Worm (Caenorhabditis elegans): ENCODE results near the gene F47G9.6.

The F47G9.6 gene

ce11 chrV:11334193-11334592, 5.0 kb downstream of the F47G9.6 start, which contains the start of gene T02E9.6:
Gene T02E9.6, minus strand, starts transcription at chrV:11334293.
- TF ChIP-seq sptf-2 (GFP tag; optimal IDR thresholded peaks at IDR 0.05) (no peak), mxl-1 (tag; optimal IDR thresholded peaks at IDR 0.05) (no peak), ceh-40 (GFP tag; IDR thresholded peaks at IDR 0.05) (no peak), snpc-1.1 (tag; optimal IDR thresholded peaks at IDR 0.05; ENCODE audit: insufficient read depth) (no peak), ceh-27 (GFP tag; optimal IDR thresholded peaks at IDR 0.05) (no peak), C06A6.2 (GFP tag; conservative IDR thresholded peaks at IDR 0.05) (no peak), sdz-38 (tag; optimal IDR thresholded peaks at IDR 0.05) (no peak), nfyb-1 (GFP tag; IDR thresholded peaks at IDR 0.05) (no peak), mes-4 (tag; optimal IDR thresholded peaks at IDR 0.05) (no peak), F22D6.2 (tag; optimal IDR thresholded peaks at IDR 0.05) (no peak), him-1 (tag; optimal IDR thresholded peaks at IDR 0.05) (no peak), rpc-1 (optimal IDR thresholded peaks at IDR 0.05) (no peak), rpc-1 (tag; optimal IDR thresholded peaks at IDR 0.05) (no peak), T07F8.4 (tag; optimal IDR thresholded peaks at IDR 0.05) (no peak)

- no peak for TF ChIP-seq Y53F4B.3 (GFP tag; IDR thresholded peaks at IDR 0.05)
Observed at ce11 chrV:11335757-11336418, 6.7 kb downstream of the F47G9.6 start.

- TF ChIP-seq madf-3 (GFP tag; IDR thresholded peaks at IDR 0.05), result no peak
- no peak for TF ChIP-seq pbrm-1 (GFP tag; IDR thresholded peaks at IDR 0.05)
- no peak for TF ChIP-seq mcd-1 (GFP tag; IDR thresholded peaks at IDR 0.05)
- TF ChIP-seq F55B11.4 (tag; optimal IDR thresholded peaks at IDR 0.05; ENCODE audit: borderline replicate concordance, insufficient read depth), result no peak
- no peak for TF ChIP-seq lsy-27 (tag; optimal IDR thresholded peaks at IDR 0.05; ENCODE audit: borderline replicate concordance, insufficient read depth)
- no peak for TF ChIP-seq sptf-2 (GFP tag; optimal IDR thresholded peaks at IDR 0.05)
- no peak for TF ChIP-seq nfya-2 (GFP tag; IDR thresholded peaks at IDR 0.05)
- TF ChIP-seq Y56A3A.18 (GFP tag; IDR thresholded peaks at IDR 0.05), result no peak
- TF ChIP-seq let-526 (GFP tag; IDR thresholded peaks at IDR 0.05), result no peak
- TF ChIP-seq F33H1.4 (GFP tag; IDR thresholded peaks at IDR 0.05), result no peak
Observed at ce11 chrV:11336877-11337276, 7.7 kb downstream of the F47G9.6 start.

- TF ChIP-seq nfya-1 (tag; optimal IDR thresholded peaks at IDR 0.05; ENCODE audit: borderline replicate concordance, insufficient read depth) (no peak), zfh-2 (GFP tag; conservative IDR thresholded peaks at IDR 0.05) (peak; percentile 93), F49E8.2 (tag; optimal IDR thresholded peaks at IDR 0.05; ENCODE audit: insufficient read depth) (no peak), ceh-100 (GFP tag; IDR thresholded peaks at IDR 0.05) (no peak), egrh-3 (GFP tag; IDR thresholded peaks at IDR 0.05) (peak; percentile 45; the same call in 1 of the 2 replicates), repo-1 (tag; optimal IDR thresholded peaks at IDR 0.05) (no peak), K12H6.12 (tag; optimal IDR thresholded peaks at IDR 0.05) (no peak), lin-35 (GFP tag; optimal IDR thresholded peaks at IDR 0.05) (no peak), nfyb-1 (GFP tag; IDR thresholded peaks at IDR 0.05) (0 out of 2 replicates have a peak, but pooled peaks have one; percentile 38), ama-1 (optimal IDR thresholded peaks at IDR 0.05) (no peak), ama-1 (GFP tag; optimal IDR thresholded peaks at IDR 0.05) (no peak), ekl-4 (GFP tag; IDR thresholded peaks at IDR 0.05) (0 out of 2 replicates have a peak, but pooled peaks have one; percentile 21), unc-62 (GFP tag; optimal IDR thresholded peaks at IDR 0.05) (no peak), lir-1 (GFP tag; conservative IDR thresholded peaks at IDR 0.05) (no peak), dox-1 (GFP tag; IDR thresholded peaks at IDR 0.05) (0 out of 2 replicates have a peak, but pooled peaks have one; percentile 8), nhr-27 (tag; optimal IDR thresholded peaks at IDR 0.05) (no peak)
Observed at ce11 chrV:11341130-11341675, 12.0 kb downstream of the F47G9.6 start.

Measured in whole organism, young adult.